Worm (Caenorhabditis elegans) whole organism, mixed stage, embryonic: ENCODE data around the gene lurp-2.

ENCODE experiments used
- bed-3 ChIP-seq: fragments of 200-800 bp; sonication (Bioruptor generic); optimal IDR thresholded peaks from 3 replicates; lab custom pipeline; 2018; ENCODE audit warnings: mild to moderate bottlenecking, missing genetic modification characterization, moderate library complexity, missing compliant biosample characterization
- flh-1 ChIP-seq: fragments of 200-800 bp; sonication (Bioruptor generic); optimal IDR thresholded peaks from 2 replicates; lab custom pipeline; 2018; ENCODE audit warnings: mild to moderate bottlenecking, missing genetic modification characterization, moderate library complexity, missing compliant biosample characterization
- lin-13 ChIP-seq: fragments of 150-350 bp; optimal IDR thresholded peaks from 2 replicates; lab custom pipeline; 2014; ENCODE audit warnings: missing biosample characterization, missing genetic modification characterization
- nhr-237 ChIP-seq: fragments of 150-350 bp; optimal IDR thresholded peaks from 2 replicates; lab custom pipeline; 2014; ENCODE audit warnings: missing biosample characterization, missing genetic modification characterization
- unc-39 ChIP-seq: fragments of 150-350 bp; optimal IDR thresholded peaks from 2 replicates; lab custom pipeline; 2014; ENCODE audit warnings: missing biosample characterization, missing genetic modification characterization
- unc-62 ChIP-seq: fragments of 150-350 bp; optimal IDR thresholded peaks from 2 replicates; lab custom pipeline; 2014; ENCODE audit warnings: missing biosample characterization, missing genetic modification reagents, missing genetic modification characterization

DNA sequence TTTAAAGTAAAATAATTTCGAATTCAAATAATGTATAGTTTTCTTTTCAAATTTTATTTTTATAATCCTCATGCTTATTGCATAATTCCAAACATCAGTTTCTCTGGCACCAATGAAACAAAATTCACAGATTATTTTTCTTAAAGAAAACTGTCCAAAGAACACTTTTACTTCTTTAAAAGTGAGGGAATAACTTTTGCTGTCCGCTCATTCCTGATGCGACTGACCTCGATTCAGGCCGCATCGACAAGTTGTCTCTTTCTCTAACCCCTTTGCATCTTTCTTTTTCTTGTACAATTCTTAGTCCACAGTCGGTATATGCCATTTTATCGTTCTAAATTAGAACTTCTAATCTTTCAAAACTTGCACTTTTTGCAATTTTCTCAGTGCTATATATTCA lies 46.9 kb upstream of the lurp-2 start, which contains the start of gene F53F1.2:
- no peak for TF ChIP-seq unc-62
- TF ChIP-seq lin-13, result no peak
- no peak for TF ChIP-seq unc-39 (tag; lab: Kevin White, UChicago)
- no peak for TF ChIP-seq nhr-237 (tag; lab: Kevin White, UChicago)
- TF ChIP-seq flh-1, result no peak
- TF ChIP-seq bed-3 (GFP tag; lab: Kevin White, UChicago), result no peak
